Fruit fly (Drosophila melanogaster) whole organism, prepupa: ENCODE data around the gene CG14811.
A peak's percentile ranks its signal among the peaks of the same experiment; 100 is the strongest.

Source experiments
- Blimp-1 ChIP-seq: fragments of 200-800 bp; sonication (Bioruptor generic); optimal IDR thresholded peaks from 3 replicates; lab custom pipeline; 2017; ENCODE audit warnings: missing biosample characterization, missing genetic modification characterization, mild to moderate bottlenecking, moderate library complexity, missing genetic modification reagents
- CG10631 ChIP-seq: fragments of 200-800 bp; sonication (Bioruptor generic); optimal IDR thresholded peaks from 2 replicates; lab custom pipeline; 2016; ENCODE audit warnings: missing biosample characterization, missing genetic modification characterization
- CG11762 ChIP-seq: fragments of 200-800 bp; sonication (Bioruptor generic); optimal IDR thresholded peaks from 3 replicates; lab custom pipeline; 2016; ENCODE audit warnings: missing biosample characterization, missing genetic modification characterization; ENCODE audit not compliant: insufficient read depth
- CG11902 ChIP-seq: fragments of 200-800 bp; sonication (Bioruptor generic); optimal IDR thresholded peaks from 3 replicates; lab custom pipeline; 2016; ENCODE audit warnings: missing biosample characterization, missing genetic modification characterization
- CG15336 ChIP-seq: fragments of 200-800 bp; sonication (Bioruptor generic); IDR thresholded peaks from 2 replicates; pipeline ENCODE4 v1.3.6; 2022; ENCODE audit warnings: missing biosample characterization, missing genetic modification characterization
- CG1621 ChIP-seq: fragments of 200-800 bp; sonication (Bioruptor generic); optimal IDR thresholded peaks from 3 replicates; lab custom pipeline; 2018; ENCODE audit warnings: missing biosample characterization, mild to moderate bottlenecking, missing genetic modification characterization
- CG3032 ChIP-seq: fragments of 200-800 bp; optimal IDR thresholded peaks from 2 replicates; lab custom pipeline; 2019; ENCODE audit warnings: missing biosample characterization, mild to moderate bottlenecking, missing genetic modification characterization, moderate library complexity
- CG32006 ChIP-seq: fragments of 200-800 bp; sonication (Bioruptor generic); optimal IDR thresholded peaks from 3 replicates; lab custom pipeline; 2017; ENCODE audit warnings: missing biosample characterization, mild to moderate bottlenecking, missing genetic modification characterization
- CG34406 ChIP-seq: fragments of 200-800 bp; sonication (Bioruptor generic); optimal IDR thresholded peaks from 3 replicates; lab custom pipeline; 2016; ENCODE audit warnings: missing biosample characterization, missing genetic modification characterization
- CG3919 ChIP-seq: fragments of 200-800 bp; sonication (Bioruptor generic); optimal IDR thresholded peaks from 3 replicates; lab custom pipeline; 2016; ENCODE audit warnings: missing biosample characterization, missing genetic modification characterization
- CG6163 ChIP-seq: fragments of 200-800 bp; sonication (Bioruptor generic); IDR thresholded peaks from 3 replicates; pipeline ENCODE4 v1.3.6; 2022; ENCODE audit warnings: missing biosample characterization, missing genetic modification characterization
- CG6276 ChIP-seq: fragments of 200-800 bp; sonication (Bioruptor generic); optimal IDR thresholded peaks from 2 replicates; lab custom pipeline; 2017; ENCODE audit warnings: missing biosample characterization, mild to moderate bottlenecking, missing genetic modification characterization
- CG6854 ChIP-seq: fragments of 200-800 bp; sonication (Bioruptor generic); optimal IDR thresholded peaks from 2 replicates; lab custom pipeline; 2017; ENCODE audit warnings: missing biosample characterization, mild to moderate bottlenecking, missing genetic modification characterization
- CG7368 ChIP-seq: fragments of 200-800 bp; sonication (Bioruptor generic); optimal IDR thresholded peaks from 3 replicates; lab custom pipeline; 2016; ENCODE audit warnings: missing biosample characterization, missing genetic modification characterization
- CG8119 ChIP-seq: fragments of 200-800 bp; sonication (Bioruptor generic); IDR thresholded peaks from 3 replicates; pipeline ENCODE4 v1.3.6; 2022; ENCODE audit warnings: missing biosample characterization, missing genetic modification characterization
- CG8632 ChIP-seq: fragments of 200-800 bp; sonication (Bioruptor generic); optimal IDR thresholded peaks from 3 replicates; lab custom pipeline; 2016; ENCODE audit warnings: missing biosample characterization, missing genetic modification characterization
- Eip75B ChIP-seq: fragments of 200-800 bp; sonication (Bioruptor generic); optimal IDR thresholded peaks from 3 replicates; lab custom pipeline; 2016; ENCODE audit warnings: missing biosample characterization, missing genetic modification characterization
- Eip78C ChIP-seq: fragments of 200-800 bp; sonication (Bioruptor generic); peaks from one replicate; lab custom pipeline; 2016; ENCODE audit warnings: missing biosample characterization, missing genetic modification characterization
- Eip93F ChIP-seq: fragments of 200-800 bp; sonication (Bioruptor generic); optimal IDR thresholded peaks from 2 replicates; lab custom pipeline; 2016; ENCODE audit warnings: missing biosample characterization, mild to moderate bottlenecking, missing genetic modification characterization
- Ets96B ChIP-seq: fragments of 200-800 bp; optimal IDR thresholded peaks from 2 replicates; lab custom pipeline; 2019; ENCODE audit warnings: missing biosample characterization, mild to moderate bottlenecking, missing genetic modification characterization, moderate library complexity
- Gug ChIP-seq: fragments of 200-800 bp; sonication (Bioruptor generic); IDR thresholded peaks from 2 replicates; pipeline ENCODE4 v1.3.6; 2022; ENCODE audit warnings: missing biosample characterization, missing genetic modification characterization
- Hr38 ChIP-seq: sonication (Bioruptor generic); optimal IDR thresholded peaks from 2 replicates; lab custom pipeline; 2016; ENCODE audit warnings: missing biosample characterization, missing genetic modification characterization
- Hr39 ChIP-seq: fragments of 200-800 bp; sonication (Bioruptor generic); optimal IDR thresholded peaks from 2 replicates; lab custom pipeline; 2016; ENCODE audit warnings: missing biosample characterization, missing genetic modification characterization
- Lpt ChIP-seq: fragments of 200-800 bp; sonication (Bioruptor generic); optimal IDR thresholded peaks from 3 replicates; lab custom pipeline; 2016; ENCODE audit warnings: missing biosample characterization, missing genetic modification characterization
- Met ChIP-seq: fragments of 200-800 bp; sonication (Bioruptor generic); optimal IDR thresholded peaks from 3 replicates; lab custom pipeline; 2016; ENCODE audit warnings: missing biosample characterization, missing genetic modification characterization
- OdsH ChIP-seq: fragments of 200-800 bp; sonication (Bioruptor generic); optimal IDR thresholded peaks from 3 replicates; lab custom pipeline; 2016; ENCODE audit warnings: missing biosample characterization, missing genetic modification characterization
- Sox102F ChIP-seq: fragments of 200-800 bp; sonication (Bioruptor generic); optimal IDR thresholded peaks from 2 replicates; lab custom pipeline; 2016; ENCODE audit warnings: missing biosample characterization, mild to moderate bottlenecking, missing genetic modification characterization
- cyc ChIP-seq: fragments of 200-800 bp; sonication (Bioruptor generic); optimal IDR thresholded peaks from 3 replicates; lab custom pipeline; 2016; ENCODE audit warnings: missing biosample characterization, missing genetic modification characterization
- dac ChIP-seq: fragments of 200-800 bp; sonication (Bioruptor generic); optimal IDR thresholded peaks from 2 replicates; lab custom pipeline; 2017; ENCODE audit warnings: missing biosample characterization, mild to moderate bottlenecking, missing genetic modification characterization
- eg ChIP-seq: fragments of 200-800 bp; sonication (Bioruptor generic); IDR thresholded peaks from 3 replicates; pipeline ENCODE4 v1.3.6; 2022; ENCODE audit warnings: missing biosample characterization, missing genetic modification characterization
- esn ChIP-seq: fragments of 200-800 bp; sonication (Bioruptor generic); optimal IDR thresholded peaks from 2 replicates; lab custom pipeline; 2016; ENCODE audit warnings: missing biosample characterization, mild to moderate bottlenecking, missing genetic modification characterization, moderate library complexity
- fd85E ChIP-seq: fragments of 200-800 bp; sonication (Bioruptor generic); optimal IDR thresholded peaks from 3 replicates; lab custom pipeline; 2016; ENCODE audit warnings: missing biosample characterization, missing genetic modification characterization
- fkh ChIP-seq: fragments of 200-800 bp; sonication (Bioruptor generic); optimal IDR thresholded peaks from 3 replicates; lab custom pipeline; 2017; ENCODE audit warnings: missing biosample characterization, mild to moderate bottlenecking, missing genetic modification characterization, moderate library complexity
- lz ChIP-seq: fragments of 200-800 bp; sonication (Bioruptor generic); optimal IDR thresholded peaks from 3 replicates; lab custom pipeline; 2016; ENCODE audit warnings: missing biosample characterization, missing genetic modification characterization
- net ChIP-seq: fragments of 200-800 bp; sonication (Bioruptor generic); optimal IDR thresholded peaks from 3 replicates; lab custom pipeline; 2016; ENCODE audit warnings: missing biosample characterization, missing genetic modification characterization
- pdm3 ChIP-seq: fragments of 200-800 bp; sonication (Bioruptor generic); optimal IDR thresholded peaks from 3 replicates; lab custom pipeline; 2016; ENCODE audit warnings: missing biosample characterization, missing genetic modification characterization
- salr ChIP-seq, 2 experiments: fragments of 200-800 bp; sonication (Bioruptor generic); optimal IDR thresholded peaks; 3 replicates each; lab custom pipeline; 2016 to 2018; ENCODE audit warnings: missing biosample characterization in 2 of 2, missing genetic modification characterization in 2 of 2, mild to moderate bottlenecking in 1 of 2
- spab ChIP-seq: fragments of 200-800 bp; sonication (Bioruptor generic); optimal IDR thresholded peaks from 2 replicates; lab custom pipeline; 2017; ENCODE audit warnings: missing biosample characterization, mild to moderate bottlenecking, missing genetic modification characterization, missing genetic modification reagents
- ss ChIP-seq, 2 experiments: fragments of 200-800 bp; sonication (Bioruptor generic); optimal IDR thresholded peaks; 2 replicates in 1 of 2; 3 replicates in 1 of 2; lab custom pipeline; 2017 to 2018; ENCODE audit warnings: mild to moderate bottlenecking in 2 of 2, missing biosample characterization in 2 of 2, missing genetic modification characterization in 2 of 2, moderate library complexity in 1 of 2
- svp ChIP-seq: fragments of 200-800 bp; sonication (Bioruptor generic); peaks from one replicate; lab custom pipeline; 2016; ENCODE audit warnings: missing biosample characterization, missing genetic modification characterization
- topi ChIP-seq: fragments of 200-800 bp; sonication (Bioruptor generic); optimal IDR thresholded peaks from 3 replicates; lab custom pipeline; 2016; ENCODE audit warnings: missing biosample characterization, missing genetic modification characterization
- vri ChIP-seq: fragments of 200-800 bp; sonication (Bioruptor generic); optimal IDR thresholded peaks from 3 replicates; lab custom pipeline; 2016; ENCODE audit warnings: missing biosample characterization, mild to moderate bottlenecking, missing genetic modification characterization

The CG14811 gene

dm6 chrX:1830396-1831218, 8.4 kb upstream of the CG14811 start (continued):
- TF ChIP-seq CG8119 (GFP tag; lab: Robert Waterston, UW) (peak; percentile 98), Ets96B (tag; lab: Kevin White, UChicago) (peak; percentile 98), dac (GFP tag; lab: Kevin White, UChicago) (peak; percentile 95), CG6276 (GFP tag; lab: Kevin White, UChicago) (peak; percentile 98), CG15336 (GFP tag; lab: Robert Waterston, UW) (peak; percentile 99), topi (GFP tag; lab: Kevin White, UChicago) (peak; percentile 99), CG8632 (peak; percentile 98), CG7368 (GFP tag; lab: Kevin White, UChicago) (peak; percentile 98), lz (GFP tag; lab: Kevin White, UChicago) (peak; percentile 99), Hr39 (peak; percentile 98), net (peak; percentile 99), fd85E (GFP tag; lab: Kevin White, UChicago) (peak; percentile 93), Sox102F (GFP tag; lab: Kevin White, UChicago) (peak; percentile 98), CG11762 (GFP tag; lab: Kevin White, UChicago) (peak; percentile 98), CG34406 (GFP tag; lab: Kevin White, UChicago) (peak; percentile 97), pdm3 (GFP tag; lab: Kevin White, UChicago) (peak; percentile 99), Eip93F (GFP tag; lab: Kevin White, UChicago) (peak; percentile 96), cyc (peak; percentile 98), Gug (GFP tag; lab: Robert Waterston, UW) (peak; percentile 97), CG11902 (GFP tag; lab: Kevin White, UChicago) (peak; percentile 94), CG6163 (GFP tag; lab: Robert Waterston, UW) (peak; percentile 99), CG1621 (tag; lab: Kevin White, UChicago) (peak; percentile 98), CG6854 (GFP tag; lab: Kevin White, UChicago) (peak; percentile 94), CG10631 (peak; percentile 98)

dm6 chrX:1828097-1828496, 5.9 kb upstream of the CG14811 start:
- TF ChIP-seq ss (GFP tag; optimal IDR thresholded peaks at IDR 0.05; lab: Kevin White, UChicago) (no peak), CG3919 (GFP tag; lab: Kevin White, UChicago) (no peak), CG8632 (no peak), spab (GFP tag; lab: Kevin White, UChicago) (no peak), fkh (GFP tag; lab: Kevin White, UChicago) (peak; percentile 48), Lpt (GFP tag; lab: Kevin White, UChicago) (peak; percentile 37), svp (peak; percentile 75), eg (0 out of 3 replicates have a peak, but pooled peaks have one; percentile 29)

- TF ChIP-seq fkh (GFP tag; lab: Kevin White, UChicago) (no peak), CG8119 (GFP tag; lab: Robert Waterston, UW) (peak; percentile 52), Eip75B (GFP tag; lab: Kevin White, UChicago) (peak; percentile 77), Sox102F (GFP tag; lab: Kevin White, UChicago) (peak; percentile 63), Hr39 (peak; percentile 62), net (peak; percentile 73), CG6854 (GFP tag; lab: Kevin White, UChicago) (no peak), CG3032 (tag; lab: Kevin White, UChicago) (peak; percentile 66), pdm3 (GFP tag; lab: Kevin White, UChicago) (peak; percentile 73), topi (GFP tag; lab: Kevin White, UChicago) (peak; percentile 66), Eip78C (GFP tag; lab: Kevin White, UChicago) (peak; percentile 91), Blimp-1 (GFP tag; lab: Kevin White, UChicago) (no peak), Ets96B (tag; lab: Kevin White, UChicago) (peak; percentile 60), salr (GFP tag; optimal IDR thresholded peaks at IDR 0.05; lab: Kevin White, UChicago) (peak; percentile 32 to 45), lz (GFP tag; lab: Kevin White, UChicago) (peak; percentile 60), CG32006 (GFP tag; lab: Kevin White, UChicago) (peak; percentile 66), vri (GFP tag; lab: Kevin White, UChicago) (no peak), svp (peak; percentile 91), Hr38 (GFP tag; lab: Kevin White, UChicago) (no peak), Met (GFP tag; lab: Kevin White, UChicago) (peak; percentile 73), esn (GFP tag; lab: Kevin White, UChicago) (peak; percentile 74), CG11762 (GFP tag; lab: Kevin White, UChicago) (peak; percentile 42), OdsH (GFP tag; lab: Kevin White, UChicago) (peak; percentile 53), Eip93F (GFP tag; lab: Kevin White, UChicago) (no peak)
These were observed 4.0 kb upstream of the CG14811 start for dm6 chrX:1825912-1826862.
